Fruit fly (Drosophila melanogaster) whole organism, adult: ENCODE results near the gene waw.

Source experiments
- CG11617 ChIP-seq: fragments of 200-800 bp; sonication (Bioruptor generic); optimal IDR thresholded peaks from 2 replicates; lab custom pipeline; 2017; ENCODE audit warnings: mild to moderate bottlenecking, missing biosample characterization, missing genetic modification reagents, missing genetic modification characterization
- CG12768 ChIP-seq: fragments of 200-800 bp; sonication (Bioruptor generic); optimal IDR thresholded peaks from 2 replicates; lab custom pipeline; 2017; ENCODE audit warnings: missing biosample characterization, missing genetic modification characterization, mild to moderate bottlenecking, moderate library complexity, missing genetic modification reagents
- CG14711 ChIP-seq: fragments of 200-800 bp; sonication (Bioruptor generic); optimal IDR thresholded peaks from 2 replicates; lab custom pipeline; 2018; ENCODE audit warnings: missing biosample characterization, mild to moderate bottlenecking, missing genetic modification characterization, moderate library complexity
- CG1620 ChIP-seq: fragments of 200-800 bp; sonication (Bioruptor generic); optimal IDR thresholded peaks from 2 replicates; lab custom pipeline; 2016; ENCODE audit warnings: missing biosample characterization, missing genetic modification characterization
- CG33017 ChIP-seq: fragments of 200-800 bp; sonication (Bioruptor generic); optimal IDR thresholded peaks from 2 replicates; lab custom pipeline; 2018; ENCODE audit warnings: missing biosample characterization, mild to moderate bottlenecking, missing genetic modification characterization, moderate library complexity
- CG5204 ChIP-seq: fragments of 200-800 bp; sonication (Bioruptor generic); optimal IDR thresholded peaks from 2 replicates; lab custom pipeline; 2016; ENCODE audit warnings: missing biosample characterization, missing genetic modification characterization
- CG7045 ChIP-seq: fragments of 200-800 bp; sonication (Bioruptor generic); optimal IDR thresholded peaks from 2 replicates; lab custom pipeline; 2017; ENCODE audit warnings: missing biosample characterization, mild to moderate bottlenecking, missing genetic modification characterization
- CG7101 ChIP-seq: fragments of 200-800 bp; sonication (Bioruptor generic); optimal IDR thresholded peaks from 2 replicates; lab custom pipeline; 2018; ENCODE audit warnings: missing biosample characterization, mild to moderate bottlenecking, missing genetic modification characterization, moderate library complexity
- Clk ChIP-seq: fragments of 200-800 bp; sonication (Bioruptor generic); optimal IDR thresholded peaks from 2 replicates; lab custom pipeline; 2017; ENCODE audit warnings: missing biosample characterization, missing genetic modification characterization
- Crg-1 ChIP-seq: fragments of 200-800 bp; sonication (Bioruptor generic); optimal IDR thresholded peaks from 2 replicates; lab custom pipeline; 2016; ENCODE audit warnings: missing biosample characterization, missing genetic modification characterization
- Hr96 ChIP-seq: fragments of 200-800 bp; sonication (Bioruptor generic); optimal IDR thresholded peaks from 2 replicates; lab custom pipeline; 2016; ENCODE audit warnings: missing biosample characterization, missing genetic modification characterization
- Mnt ChIP-seq: fragments of 200-800 bp; sonication (Bioruptor generic); optimal IDR thresholded peaks from 2 replicates; lab custom pipeline; 2016; ENCODE audit warnings: missing biosample characterization, mild to moderate bottlenecking, missing genetic modification characterization
- bab1 ChIP-seq: fragments of 200-800 bp; sonication (Bioruptor generic); optimal IDR thresholded peaks from 3 replicates; lab custom pipeline; 2019; ENCODE audit warnings: missing biosample characterization, mild to moderate bottlenecking, missing genetic modification characterization, moderate library complexity
- cic ChIP-seq: fragments of 200-800 bp; sonication (Bioruptor generic); optimal IDR thresholded peaks from 2 replicates; lab custom pipeline; 2017; ENCODE audit warnings: missing biosample characterization, mild to moderate bottlenecking, missing genetic modification characterization, moderate library complexity
- cnc ChIP-seq, 2 experiments: fragments of >200 bp; optimal IDR thresholded peaks; 2 replicates each; lab custom pipeline; 2017
- kay ChIP-seq: fragments of 200-800 bp; sonication (Bioruptor generic); peaks from one replicate; lab custom pipeline; 2016; ENCODE audit warnings: missing biosample characterization, missing genetic modification characterization, borderline replicate concordance
- ovo ChIP-seq: fragments of 200-800 bp; sonication (Bioruptor generic); optimal IDR thresholded peaks from 2 replicates; lab custom pipeline; 2016; ENCODE audit warnings: missing biosample characterization, missing genetic modification characterization
- pad ChIP-seq: fragments of 200-800 bp; sonication (Bioruptor generic); optimal IDR thresholded peaks from 3 replicates; lab custom pipeline; 2017; ENCODE audit warnings: missing biosample characterization, missing genetic modification characterization, mild to moderate bottlenecking, moderate library complexity, missing genetic modification reagents
- tj ChIP-seq: fragments of 200-800 bp; sonication (Bioruptor generic); optimal IDR thresholded peaks from 3 replicates; lab custom pipeline; 2017; ENCODE audit warnings: missing biosample characterization, mild to moderate bottlenecking, missing genetic modification characterization, moderate library complexity
- toe ChIP-seq: fragments of 200-800 bp; sonication (Bioruptor generic); optimal IDR thresholded peaks from 2 replicates; lab custom pipeline; 2016; ENCODE audit warnings: missing biosample characterization, missing genetic modification characterization

The waw gene

DNA sequence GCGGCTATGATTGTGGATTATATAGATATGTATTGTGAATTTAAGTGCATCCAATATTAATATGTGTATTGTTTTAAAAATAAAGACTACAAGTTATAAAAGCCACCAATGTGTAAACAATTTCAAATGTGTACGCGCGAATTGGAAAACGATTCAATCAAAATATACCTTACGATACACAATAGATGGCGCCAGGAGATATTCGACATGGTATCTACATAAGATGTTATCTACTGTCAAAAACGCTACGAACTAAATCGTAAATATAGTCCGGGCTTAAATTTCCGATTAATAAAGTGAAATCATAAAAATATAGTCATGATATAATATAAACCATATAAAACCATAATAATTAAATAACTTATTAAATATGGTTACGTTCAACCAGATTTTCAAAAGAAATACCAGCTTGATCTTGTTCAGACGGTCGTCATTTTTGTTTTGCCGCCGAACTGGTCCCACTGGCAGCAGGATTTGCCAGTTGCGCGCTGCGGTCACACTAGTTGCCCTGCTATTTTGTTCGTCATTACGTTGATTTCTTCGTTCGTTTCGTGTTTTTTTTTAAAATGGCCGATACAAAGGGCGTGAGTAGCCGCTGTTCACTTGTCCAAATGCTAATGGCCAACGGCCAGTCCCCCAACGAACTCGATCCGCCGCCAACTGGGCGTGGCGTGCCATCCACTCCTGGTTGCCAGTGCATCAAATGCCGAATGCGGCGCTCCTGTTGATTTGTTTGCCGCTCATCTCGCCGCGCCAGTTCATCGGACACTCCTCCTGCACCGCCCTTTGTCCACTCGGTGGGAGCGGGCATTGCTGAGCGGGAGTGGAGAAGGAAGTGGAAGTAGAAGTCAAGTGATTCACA, 4.8 kb upstream of the waw start, which contains the start of gene Septin1:
Septin1 (plus strand) TSS at position 477 of the 862 bp plus-strand sequence.
- TF ChIP-seq CG11617 (peak; percentile 45), Mnt (GFP tag; lab: Kevin White, UChicago) (peak; percentile 39), cnc (optimal IDR thresholded peaks at IDR 0.05; lab: Kevin White, UChicago) (no peak), CG12768 (no peak), Crg-1 (no peak), CG7101 (tag; lab: Kevin White, UChicago) (no peak), kay (no peak), toe (GFP tag; lab: Kevin White, UChicago) (no peak), bab1 (GFP tag; lab: Kevin White, UChicago) (no peak), CG14711 (peak; percentile 3), CG5204 (GFP tag; lab: Kevin White, UChicago) (no peak), CG1620 (GFP tag; lab: Kevin White, UChicago) (peak; percentile 0), pad (GFP tag; lab: Kevin White, UChicago) (no peak), CG7045 (no peak), ovo (GFP tag; lab: Kevin White, UChicago) (no peak)

dm6 chrX:21365421-21365820, 2.6 kb downstream of the waw start:
- TF ChIP-seq CG11617 (no peak), CG7101 (tag; lab: Kevin White, UChicago) (no peak), cic (peak; percentile 22), CG14711 (no peak), toe (GFP tag; lab: Kevin White, UChicago) (no peak), CG33017 (tag; lab: Kevin White, UChicago) (no peak), ovo (GFP tag; lab: Kevin White, UChicago) (no peak), Mnt (GFP tag; lab: Kevin White, UChicago) (peak; percentile 18)

DNA sequence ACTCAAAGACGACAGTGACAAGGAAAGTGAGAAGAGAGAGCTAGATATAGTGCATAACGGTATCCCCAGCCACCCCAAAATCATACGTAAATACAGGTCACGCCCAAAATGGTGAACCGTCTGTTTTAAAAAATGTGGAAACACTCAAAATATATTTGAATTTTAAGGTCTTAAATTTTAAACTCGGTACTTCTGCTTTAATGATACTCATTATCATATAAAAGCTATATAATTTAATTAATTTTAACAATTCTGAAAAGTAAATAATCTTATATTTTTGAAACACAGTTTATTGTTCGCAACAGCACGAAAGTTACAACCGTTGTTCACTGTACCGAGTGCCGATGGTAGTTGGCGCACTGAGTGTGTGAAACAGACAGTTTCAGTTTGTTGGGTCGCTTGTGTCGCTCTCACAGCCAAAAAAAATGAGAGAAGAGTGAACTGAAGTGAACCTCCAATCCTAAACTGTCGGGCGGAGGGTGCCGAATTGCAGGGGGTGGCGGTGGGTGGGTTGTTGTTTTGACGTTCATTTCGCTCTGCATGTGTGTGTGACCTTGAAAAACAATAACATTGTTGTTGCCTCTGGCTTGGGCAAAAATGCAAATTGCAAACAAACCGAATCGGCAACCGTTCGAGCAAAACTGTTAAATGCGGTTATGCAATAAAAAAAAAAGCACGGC, 3.6 kb downstream of the waw start:
- TF ChIP-seq CG5204 (GFP tag; lab: Kevin White, UChicago) (peak; percentile 56), ovo (GFP tag; lab: Kevin White, UChicago) (peak; percentile 71), pad (GFP tag; lab: Kevin White, UChicago) (peak; percentile 93), CG7101 (tag; lab: Kevin White, UChicago) (peak; percentile 97), Mnt (GFP tag; lab: Kevin White, UChicago) (peak; percentile 86), CG12768 (peak; percentile 94), CG11617 (peak; percentile 95), toe (GFP tag; lab: Kevin White, UChicago) (peak; percentile 74), CG1620 (GFP tag; lab: Kevin White, UChicago) (peak; percentile 85), Clk (GFP tag; lab: Kevin White, UChicago) (peak; percentile 89), Hr96 (GFP tag; lab: Kevin White, UChicago) (no peak), CG7045 (peak; percentile 93), cic (peak; percentile 82), CG14711 (peak; percentile 91), tj (GFP tag; lab: Kevin White, UChicago) (peak; percentile 72), cnc (optimal IDR thresholded peaks at IDR 0.05; lab: Kevin White, UChicago) (no peak), kay (no peak), Crg-1 (peak; percentile 81), bab1 (GFP tag; lab: Kevin White, UChicago) (peak; percentile 90), CG33017 (tag; lab: Kevin White, UChicago) (peak; percentile 95)

- peak; percentile 98 for TF ChIP-seq Clk (GFP tag; lab: Kevin White, UChicago)
- peak; percentile 98 for TF ChIP-seq kay
- TF ChIP-seq toe (GFP tag; lab: Kevin White, UChicago), result peak; percentile 98
- peak; percentile 99 for TF ChIP-seq CG7101 (tag; lab: Kevin White, UChicago)
- peak; percentile 98 for TF ChIP-seq CG5204 (GFP tag; lab: Kevin White, UChicago)
- TF ChIP-seq Mnt (GFP tag; lab: Kevin White, UChicago), result peak; percentile 98
- TF ChIP-seq CG12768, result peak; percentile 99
- peak; percentile 100 for TF ChIP-seq CG11617
- TF ChIP-seq bab1 (GFP tag; lab: Kevin White, UChicago), result peak; percentile 99
- TF ChIP-seq Hr96 (GFP tag; lab: Kevin White, UChicago), result peak; percentile 100
- TF ChIP-seq Crg-1, result peak; percentile 99
- TF ChIP-seq CG33017 (tag; lab: Kevin White, UChicago), result peak; percentile 97
- peak; percentile 40 to 67 for TF ChIP-seq cnc (optimal IDR thresholded peaks at IDR 0.05; lab: Kevin White, UChicago)
- peak; percentile 96 for TF ChIP-seq tj (GFP tag; lab: Kevin White, UChicago)
- TF ChIP-seq CG7045, result peak; percentile 98
- TF ChIP-seq pad (GFP tag; lab: Kevin White, UChicago), result peak; percentile 96
- TF ChIP-seq cic, result peak; percentile 93
- peak; percentile 99 for TF ChIP-seq CG1620 (GFP tag; lab: Kevin White, UChicago)
- peak; percentile 96 for TF ChIP-seq CG14711
- TF ChIP-seq ovo (GFP tag; lab: Kevin White, UChicago), result peak; percentile 99
Observed at dm6 chrX:21367363-21368072, 4.7 kb downstream of the waw start.

- TF ChIP-seq CG11617, result no peak
- TF ChIP-seq Mnt (GFP tag; lab: Kevin White, UChicago), result peak; percentile 73
- peak; percentile 93 for TF ChIP-seq tj (GFP tag; lab: Kevin White, UChicago)
- TF ChIP-seq CG5204 (GFP tag; lab: Kevin White, UChicago), result no peak
- TF ChIP-seq CG1620 (GFP tag; lab: Kevin White, UChicago), result peak; percentile 21
- no peak for TF ChIP-seq cnc (optimal IDR thresholded peaks at IDR 0.05; lab: Kevin White, UChicago)
- TF ChIP-seq ovo (GFP tag; lab: Kevin White, UChicago), result peak; percentile 94
- peak; percentile 78 for TF ChIP-seq CG14711
- peak; percentile 20 for TF ChIP-seq CG7101 (tag; lab: Kevin White, UChicago)
- peak; percentile 3 for TF ChIP-seq pad (GFP tag; lab: Kevin White, UChicago)
- peak; percentile 69 for TF ChIP-seq cic
Observed at dm6 chrX:21368410-21368918, 5.6 kb downstream of the waw start.
